Worm (Caenorhabditis elegans): ENCODE measurements around the gene lgc-5.
"Not testable (repeated sequence)": the region's sequence is repeated elsewhere in the genome, so short reads cannot be mapped to it uniquely, and the experiment has no call there.

Gene lgc-5

ce11 chrIV:8384737-8385136 is 42.3 kb downstream of the lgc-5 start:
- TF ChIP-seq tbp1 (GFP tag; optimal IDR thresholded peaks at IDR 0.05) (no peak), cebp-1 (GFP tag; IDR thresholded peaks at IDR 0.05) (no peak), cebp-1 (tag; optimal IDR thresholded peaks at IDR 0.05) (no peak), tbx-9 (tag; optimal IDR thresholded peaks at IDR 0.05; ENCODE audit: borderline replicate concordance) (no peak), K12H6.12 (tag; optimal IDR thresholded peaks at IDR 0.05) (no peak), ets-4 (GFP tag; optimal IDR thresholded peaks at IDR 0.05) (no peak), ztf-28 (GFP tag; IDR thresholded peaks at IDR 0.05) (no peak), sea-2 (GFP tag; IDR thresholded peaks at IDR 0.05) (no peak), attf-5 (GFP tag; optimal IDR thresholded peaks at IDR 0.05) (no peak), hmg-1.2 (GFP tag; IDR thresholded peaks at IDR 0.05) (no peak), nhr-120 (GFP tag; IDR thresholded peaks at IDR 0.05) (no peak), fkh-3 (tag; optimal IDR thresholded peaks at IDR 0.05) (no peak), ceh-91 (GFP tag; IDR thresholded peaks at IDR 0.05) (no peak), chd-7 (tag; optimal IDR thresholded peaks at IDR 0.05) (no peak), mel-28 (tag; optimal IDR thresholded peaks at IDR 0.05; ENCODE audit: borderline replicate concordance) (no peak), nhr-90 (tag; optimal IDR thresholded peaks at IDR 0.05) (no peak), ekl-4 (GFP tag; IDR thresholded peaks at IDR 0.05) (no peak), madf-3 (GFP tag; IDR thresholded peaks at IDR 0.05) (no peak), ztf-22 (GFP tag; optimal IDR thresholded peaks at IDR 0.05) (no peak), rpc-1 (optimal IDR thresholded peaks at IDR 0.05) (no peak), rpc-1 (tag; optimal IDR thresholded peaks at IDR 0.05) (no peak)

ce11 chrIV:8385662-8386061 is 43.2 kb downstream of the lgc-5 start:
- no peak for TF ChIP-seq hsf-1 (GFP tag; IDR thresholded peaks at IDR 0.05)
- TF ChIP-seq F57C9.4 (tag; optimal IDR thresholded peaks at IDR 0.05), result no peak
- TF ChIP-seq mcd-1 (GFP tag; IDR thresholded peaks at IDR 0.05), result no peak
- TF ChIP-seq F10E7.11 (tag; optimal IDR thresholded peaks at IDR 0.05), result no peak
- TF ChIP-seq nfya-1 (tag; optimal IDR thresholded peaks at IDR 0.05; ENCODE audit: borderline replicate concordance, insufficient read depth), result no peak
- no peak for TF ChIP-seq attf-3 (GFP tag; conservative IDR thresholded peaks at IDR 0.05)
- no peak for TF ChIP-seq F55B11.4 (tag; optimal IDR thresholded peaks at IDR 0.05; ENCODE audit: borderline replicate concordance, insufficient read depth)
- no peak for TF ChIP-seq ceh-58 (GFP tag; IDR thresholded peaks at IDR 0.05)
- TF ChIP-seq T07F8.4 (tag; optimal IDR thresholded peaks at IDR 0.05), result no peak
- TF ChIP-seq F49E8.2 (tag; optimal IDR thresholded peaks at IDR 0.05; ENCODE audit: insufficient read depth), result no peak
- TF ChIP-seq Y95B8A.8 (GFP tag; IDR thresholded peaks at IDR 0.05), result no peak
- no peak for TF ChIP-seq ceh-40 (GFP tag; IDR thresholded peaks at IDR 0.05)
- no peak for TF ChIP-seq tlf-1 (GFP tag; optimal IDR thresholded peaks at IDR 0.05)
- no peak for TF ChIP-seq lsl-1 (GFP tag; optimal IDR thresholded peaks at IDR 0.05)
- no peak for TF ChIP-seq sdz-38 (tag; optimal IDR thresholded peaks at IDR 0.05)
- no peak for TF ChIP-seq akir-1 (GFP tag; optimal IDR thresholded peaks at IDR 0.05)
- no peak for TF ChIP-seq C17E4.6 (GFP tag; IDR thresholded peaks at IDR 0.05)
- TF ChIP-seq mel-28 (tag; optimal IDR thresholded peaks at IDR 0.05; ENCODE audit: borderline replicate concordance), result no peak
- TF ChIP-seq unc-62 (GFP tag; optimal IDR thresholded peaks at IDR 0.05), result no peak

ce11 chrIV:8389139-8389538 is 46.7 kb downstream of the lgc-5 start, which contains the start of gene D2096.10:
TSS of gene D2096.10 (minus strand) at chrIV:8389239.
- not testable (repeated sequence) for TF ChIP-seq aptf-3, hmg-1.2, C17E4.6 (GFP tag; IDR thresholded peaks at IDR 0.05)
